Fruit fly (Drosophila melanogaster) whole organism, embryonic: ENCODE data around the gene CG16978.
A peak's percentile ranks its signal among the peaks of the same experiment; 100 is the strongest.

Experiments used
- Asciz ChIP-seq: fragments of 200-800 bp; sonication (Bioruptor generic); optimal IDR thresholded peaks from 2 replicates; lab custom pipeline; 2017; ENCODE audit warnings: missing biosample characterization, mild to moderate bottlenecking, missing genetic modification characterization, missing genetic modification reagents
- B-H1 ChIP-seq: fragments of 200-800 bp; sonication (Bioruptor generic); IDR thresholded peaks from 3 replicates; pipeline ENCODE4 v1.3.6; 2022; ENCODE audit warnings: missing biosample characterization, missing genetic modification characterization
- Bdp1 ChIP-seq: fragments of 200-800 bp; sonication (Bioruptor generic); optimal IDR thresholded peaks from 3 replicates; lab custom pipeline; 2016; ENCODE audit warnings: missing biosample characterization, missing genetic modification characterization
- BtbVII ChIP-seq: fragments of 200-800 bp; sonication (Bioruptor generic); optimal IDR thresholded peaks from 3 replicates; lab custom pipeline; 2017; ENCODE audit warnings: missing biosample characterization, mild to moderate bottlenecking, missing genetic modification characterization
- CG1024 ChIP-seq: fragments of 200-800 bp; sonication (Bioruptor generic); IDR thresholded peaks from 2 replicates; pipeline ENCODE4 v1.3.6; 2022; ENCODE audit warnings: missing biosample characterization, missing genetic modification characterization
- CG10959 ChIP-seq: fragments of 200-800 bp; sonication (Bioruptor generic); IDR thresholded peaks from 2 replicates; pipeline ENCODE4 v1.3.6; 2022; ENCODE audit warnings: missing biosample characterization, missing genetic modification characterization
- CG11560 ChIP-seq: fragments of 200-800 bp; sonication (Bioruptor generic); IDR thresholded peaks from 3 replicates; pipeline ENCODE4 v1.3.6; 2022; ENCODE audit warnings: missing biosample characterization, missing genetic modification characterization
- CG12391 ChIP-seq: fragments of 200-800 bp; sonication (Bioruptor generic); optimal IDR thresholded peaks from 3 replicates; lab custom pipeline; 2018; ENCODE audit warnings: missing biosample characterization, mild to moderate bottlenecking, missing genetic modification characterization, moderate library complexity
- CG12659 ChIP-seq: fragments of 200-800 bp; sonication (Bioruptor generic); optimal IDR thresholded peaks from 3 replicates; lab custom pipeline; 2017; ENCODE audit warnings: mild to moderate bottlenecking, missing biosample characterization, missing genetic modification reagents, missing genetic modification characterization
- CG14860 ChIP-seq: fragments of 200-800 bp; sonication (Bioruptor generic); IDR thresholded peaks from 3 replicates; pipeline ENCODE4 v1.3.6; 2022; ENCODE audit warnings: missing biosample characterization, missing genetic modification characterization; ENCODE audit not compliant: partially characterized antibody
- CG14965 ChIP-seq: fragments of 200-800 bp; sonication (Bioruptor generic); optimal IDR thresholded peaks from 2 replicates; lab custom pipeline; 2016; ENCODE audit warnings: missing biosample characterization, missing genetic modification characterization, borderline replicate concordance
- CG15479 ChIP-seq: fragments of 200-800 bp; sonication (Bioruptor generic); optimal IDR thresholded peaks from 3 replicates; lab custom pipeline; 2019; ENCODE audit warnings: missing biosample characterization, mild to moderate bottlenecking, missing genetic modification characterization, moderate library complexity
- CG17385 ChIP-seq: fragments of 200-800 bp; sonication (Bioruptor generic); optimal IDR thresholded peaks from 3 replicates; lab custom pipeline; 2018; ENCODE audit warnings: missing biosample characterization, mild to moderate bottlenecking, missing genetic modification characterization
- CG17612 ChIP-seq: fragments of 200-800 bp; sonication (Bioruptor generic); IDR thresholded peaks from 2 replicates; pipeline ENCODE4 v1.3.6; 2022; ENCODE audit warnings: missing biosample characterization, missing genetic modification characterization
- CG31441 ChIP-seq: fragments of 200-800 bp; sonication (Bioruptor generic); IDR thresholded peaks from 2 replicates; pipeline ENCODE4 v1.3.6; 2022; ENCODE audit warnings: missing biosample characterization, missing genetic modification characterization
- CG33557 ChIP-seq: fragments of 200-800 bp; sonication (Bioruptor generic); optimal IDR thresholded peaks from 2 replicates; lab custom pipeline; 2019; ENCODE audit warnings: missing biosample characterization, mild to moderate bottlenecking, missing genetic modification characterization, moderate library complexity
- CG34224 ChIP-seq: fragments of 200-800 bp; sonication (Bioruptor generic); IDR thresholded peaks from 3 replicates; pipeline ENCODE4 v1.3.6; 2022; ENCODE audit warnings: missing biosample characterization, missing genetic modification characterization; ENCODE audit not compliant: partially characterized antibody
- CG3838 ChIP-seq: fragments of 200-800 bp; sonication (Bioruptor generic); optimal IDR thresholded peaks from 3 replicates; lab custom pipeline; 2016; ENCODE audit warnings: missing biosample characterization, missing genetic modification characterization
- CG4730 ChIP-seq: fragments of 200-800 bp; sonication (Bioruptor generic); IDR thresholded peaks from 2 replicates; pipeline ENCODE4 v1.3.6; 2022; ENCODE audit warnings: missing biosample characterization, missing genetic modification characterization
- CTCF ChIP-seq: fragments of 200-800 bp; sonication (Bioruptor generic); optimal IDR thresholded peaks from 2 replicates; lab custom pipeline; 2017; ENCODE audit warnings: missing biosample characterization, mild to moderate bottlenecking, missing genetic modification characterization, moderate library complexity
- Ets97D ChIP-seq: fragments of 200-800 bp; sonication (Bioruptor generic); optimal IDR thresholded peaks from 3 replicates; lab custom pipeline; 2016; ENCODE audit warnings: missing biosample characterization, missing genetic modification characterization
- H15 ChIP-seq: fragments of 200-800 bp; sonication (Bioruptor generic); IDR thresholded peaks from 3 replicates; pipeline ENCODE4 v1.3.6; 2022; ENCODE audit warnings: missing biosample characterization, missing genetic modification characterization
- Hr3 ChIP-seq: fragments of 200-800 bp; sonication (Bioruptor generic); optimal IDR thresholded peaks from 3 replicates; lab custom pipeline; 2016; ENCODE audit warnings: missing biosample characterization, missing genetic modification characterization
- Mad ChIP-seq: fragments of 200-800 bp; sonication (Bioruptor generic); optimal IDR thresholded peaks from 2 replicates; lab custom pipeline; 2016; ENCODE audit warnings: missing biosample characterization, missing genetic modification characterization
- NC2β ChIP-seq: fragments of 200-800 bp; sonication (Bioruptor generic); optimal IDR thresholded peaks from 2 replicates; lab custom pipeline; 2016; ENCODE audit warnings: missing biosample characterization, missing genetic modification characterization
- NfI ChIP-seq: fragments of 200-800 bp; sonication (Bioruptor generic); optimal IDR thresholded peaks from 3 replicates; lab custom pipeline; 2018; ENCODE audit warnings: missing biosample characterization, mild to moderate bottlenecking, missing genetic modification characterization, moderate library complexity
- Stat92E ChIP-seq, 3 experiments: fragments of >200 bp in 2 of 3; fragments of 200-800 bp in 1 of 3; sonication (Bioruptor generic) in 1 of 3; optimal IDR thresholded peaks; 2 replicates each; lab custom pipeline; 2017 to 2019; ENCODE audit warnings: missing biosample characterization in 3 of 3, missing genetic modification characterization in 3 of 3, mild to moderate bottlenecking in 1 of 3, moderate library complexity in 1 of 3
- Tbp ChIP-seq: fragments of >200 bp; optimal IDR thresholded peaks from 2 replicates; lab custom pipeline; 2018; ENCODE audit warnings: missing biosample characterization, missing genetic modification characterization
- YL-1 ChIP-seq: fragments of 200-800 bp; sonication (Bioruptor generic); optimal IDR thresholded peaks from 3 replicates; lab custom pipeline; 2017; ENCODE audit warnings: missing biosample characterization, mild to moderate bottlenecking, missing genetic modification characterization
- amos ChIP-seq: fragments of 200-800 bp; sonication (Bioruptor generic); IDR thresholded peaks from 2 replicates; pipeline ENCODE4 v1.3.6; 2022; ENCODE audit warnings: missing biosample characterization, missing genetic modification characterization; ENCODE audit not compliant: partially characterized antibody
- ap ChIP-seq: fragments of 200-800 bp; sonication (Bioruptor generic); IDR thresholded peaks from 2 replicates; pipeline ENCODE4 v1.3.6; 2022; ENCODE audit warnings: missing biosample characterization, missing genetic modification characterization
- ash1 ChIP-seq: fragments of 200-800 bp; sonication (Bioruptor generic); optimal IDR thresholded peaks from 2 replicates; lab custom pipeline; 2018; ENCODE audit warnings: missing biosample characterization, mild to moderate bottlenecking, missing genetic modification characterization
- az2 ChIP-seq: fragments of 200-800 bp; sonication (Bioruptor generic); optimal IDR thresholded peaks from 3 replicates; lab custom pipeline; 2016; ENCODE audit warnings: missing biosample characterization, missing genetic modification characterization
- btn ChIP-seq: fragments of 200-800 bp; sonication (Bioruptor generic); optimal IDR thresholded peaks from 2 replicates; lab custom pipeline; 2016; ENCODE audit warnings: missing biosample characterization, missing genetic modification characterization
- chinmo ChIP-seq: fragments of 200-800 bp; sonication (Bioruptor generic); IDR thresholded peaks from 4 replicates; pipeline ENCODE4 v1.3.6; 2022; ENCODE audit warnings: missing biosample characterization, missing genetic modification characterization; ENCODE audit not compliant: partially characterized antibody
- cwo ChIP-seq: fragments of 200-800 bp; sonication (Bioruptor generic); optimal IDR thresholded peaks from 3 replicates; lab custom pipeline; 2017; ENCODE audit warnings: missing biosample characterization, missing genetic modification characterization, mild to moderate bottlenecking, moderate library complexity, missing genetic modification reagents
- da ChIP-seq: fragments of 200-800 bp; sonication (Bioruptor generic); optimal IDR thresholded peaks from 2 replicates; lab custom pipeline; 2016; ENCODE audit warnings: missing biosample characterization, missing genetic modification characterization
- dan ChIP-seq: fragments of 200-800 bp; sonication (Bioruptor generic); IDR thresholded peaks from 2 replicates; pipeline ENCODE4 v1.3.6; 2022; ENCODE audit warnings: missing biosample characterization, missing genetic modification characterization
- fd96Cb ChIP-seq: fragments of 200-800 bp; sonication (Bioruptor generic); optimal IDR thresholded peaks from 2 replicates; lab custom pipeline; 2018; ENCODE audit warnings: missing biosample characterization, mild to moderate bottlenecking, missing genetic modification characterization, moderate library complexity
- her ChIP-seq: fragments of 200-800 bp; sonication (Bioruptor generic); optimal IDR thresholded peaks from 2 replicates; lab custom pipeline; 2016; ENCODE audit warnings: missing biosample characterization, missing genetic modification characterization
- ken ChIP-seq: fragments of 200-800 bp; sonication (Bioruptor generic); IDR thresholded peaks from 3 replicates; pipeline ENCODE4 v1.3.6; 2022; ENCODE audit warnings: missing biosample characterization, missing genetic modification characterization
- klu ChIP-seq: fragments of 200-800 bp; sonication (Bioruptor generic); IDR thresholded peaks from 2 replicates; pipeline ENCODE4 v1.3.6; 2022; ENCODE audit warnings: missing biosample characterization, missing genetic modification characterization
- onecut ChIP-seq: fragments of 200-800 bp; sonication (Bioruptor generic); IDR thresholded peaks from 2 replicates; pipeline ENCODE4 v1.3.6; 2022; ENCODE audit warnings: missing biosample characterization, missing genetic modification characterization
- org-1 ChIP-seq: fragments of 200-800 bp; sonication (Bioruptor generic); optimal IDR thresholded peaks from 2 replicates; lab custom pipeline; 2017; ENCODE audit warnings: missing biosample characterization, missing genetic modification characterization
- pho ChIP-seq: fragments of 200-800 bp; sonication (Bioruptor generic); optimal IDR thresholded peaks from 2 replicates; lab custom pipeline; 2016; ENCODE audit warnings: missing biosample characterization, missing genetic modification characterization
- repo ChIP-seq: fragments of 200-800 bp; sonication (Bioruptor generic); optimal IDR thresholded peaks from 2 replicates; lab custom pipeline; 2016; ENCODE audit warnings: missing biosample characterization, missing genetic modification characterization
- unc-4 ChIP-seq: fragments of 200-800 bp; sonication (Bioruptor generic); IDR thresholded peaks from 2 replicates; pipeline ENCODE4 v1.3.6; 2022; ENCODE audit warnings: missing biosample characterization, missing genetic modification characterization; ENCODE audit not compliant: partially characterized antibody
- usp ChIP-seq: fragments of >200 bp; optimal IDR thresholded peaks from 2 replicates; lab custom pipeline; 2017; ENCODE audit warnings: missing biosample characterization, missing genetic modification characterization

The CG16978 gene

dm6 chr2L:13165802-13166347, 22.5 kb upstream of the CG16978 start, which contains the start of gene DnaJ-H (continued):
- TF ChIP-seq az2 (GFP tag; lab: Kevin White, UChicago), result no peak
- no peak for TF ChIP-seq CG11560
- TF ChIP-seq B-H1 (GFP tag; lab: Robert Waterston, UW), result no peak; the same call in 2 of the 3 replicates
- no peak for TF ChIP-seq Hr3
- TF ChIP-seq CG17612 (GFP tag; lab: Robert Waterston, UW), result no peak
- peak; percentile 99 for TF ChIP-seq CG17385 (GFP tag; lab: Kevin White, UChicago)
- TF ChIP-seq ap (GFP tag; lab: Robert Waterston, UW), result no peak
- TF ChIP-seq CG31441, result no peak
- no peak for TF ChIP-seq CG4730 (GFP tag; lab: Robert Waterston, UW)
- TF ChIP-seq Stat92E (GFP tag; optimal IDR thresholded peaks at IDR 0.05; lab: Kevin White, UChicago), result no peak
- TF ChIP-seq Mad (GFP tag; lab: Kevin White, UChicago), result no peak
- no peak for TF ChIP-seq BtbVII (GFP tag; lab: Kevin White, UChicago)
- no peak for TF ChIP-seq da (GFP tag; lab: Kevin White, UChicago)
- TF ChIP-seq amos, result 0 out of 2 replicates have a peak, but pooled peaks have one; percentile 9
- peak; percentile 51; the same call in 1 of the 4 replicates for TF ChIP-seq chinmo (GFP tag; lab: Robert Waterston, UW)
- TF ChIP-seq CG33557 (GFP tag; lab: Kevin White, UChicago), result no peak
- no peak for TF ChIP-seq btn (GFP tag; lab: Kevin White, UChicago)

dm6 chr2L:13164994-13165801, 21.8 kb upstream of the CG16978 start, which contains the start of gene Sirt1:
Gene Sirt1, plus strand, starts transcription at chr2L:13165564.
- peak; percentile 64; the same call in 1 of the 3 replicates for TF ChIP-seq ken (GFP tag; lab: Robert Waterston, UW)
- peak; percentile 45; the same call in 1 of the 3 replicates for TF ChIP-seq CG34224 (GFP tag; lab: Robert Waterston, UW)
- peak; percentile 42 for TF ChIP-seq her (GFP tag; lab: Kevin White, UChicago)
- TF ChIP-seq Ets97D, result peak; percentile 8
- TF ChIP-seq NfI (GFP tag; lab: Kevin White, UChicago), result peak; percentile 81
- TF ChIP-seq CG3838 (GFP tag; lab: Kevin White, UChicago), result no peak
- TF ChIP-seq ash1 (GFP tag; lab: Kevin White, UChicago), result no peak
- no peak for TF ChIP-seq unc-4
- no peak for TF ChIP-seq btn (GFP tag; lab: Kevin White, UChicago)
- TF ChIP-seq Asciz (GFP tag; lab: Kevin White, UChicago), result peak; percentile 48
- peak; percentile 88 for TF ChIP-seq fd96Cb
- no peak for TF ChIP-seq CG15479 (GFP tag; lab: Kevin White, UChicago)
- no peak for TF ChIP-seq Tbp
- TF ChIP-seq CG1024 (GFP tag; lab: Robert Waterston, UW), result 0 out of 2 replicates have a peak, but pooled peaks have one; percentile 38
- TF ChIP-seq repo, result no peak
- TF ChIP-seq CG12391, result peak; percentile 92
- TF ChIP-seq onecut, result peak; percentile 51
- TF ChIP-seq usp, result no peak
- no peak for TF ChIP-seq NC2β (GFP tag; lab: Kevin White, UChicago)
- TF ChIP-seq pho (GFP tag; lab: Kevin White, UChicago), result peak; percentile 52
- TF ChIP-seq CG12659 (GFP tag; lab: Kevin White, UChicago), result peak; percentile 93
- no peak for TF ChIP-seq CTCF (GFP tag; lab: Kevin White, UChicago)
- TF ChIP-seq klu (GFP tag; lab: Robert Waterston, UW), result peak; percentile 84; the same call in 1 of the 2 replicates
- TF ChIP-seq dan (GFP tag; lab: Robert Waterston, UW), result peak; percentile 56
- TF ChIP-seq CG14860 (GFP tag; lab: Robert Waterston, UW), result no peak
- no peak for TF ChIP-seq CG14965 (GFP tag; lab: Kevin White, UChicago)
- peak; percentile 19 for TF ChIP-seq Bdp1 (GFP tag; lab: Kevin White, UChicago)
- peak; percentile 72 for TF ChIP-seq cwo (GFP tag; lab: Kevin White, UChicago)
- peak; percentile 100 for TF ChIP-seq YL-1 (GFP tag; lab: Kevin White, UChicago)
- peak; percentile 56; the same call in 2 of the 3 replicates for TF ChIP-seq H15 (GFP tag; lab: Robert Waterston, UW)
- TF ChIP-seq org-1, result peak; percentile 72
- peak; percentile 55 for TF ChIP-seq CG10959
